Fruit fly (Drosophila melanogaster): ENCODE data around the gene CG14322.

The CG14322 gene

dm6 chr3R:17646102-17647050 is 1.1 kb upstream of the CG14322 start (continued):
- TF ChIP-seq Mrtf (GFP tag; IDR thresholded peaks at IDR 0.05) (no peak), tup (GFP tag; optimal IDR thresholded peaks at IDR 0.05) (no peak), CG10462 (GFP tag; optimal IDR thresholded peaks at IDR 0.05) (no peak), jumu (GFP tag; optimal IDR thresholded peaks at IDR 0.05) (no peak), CG8924 (tag; optimal IDR thresholded peaks at IDR 0.05) (no peak), CG11247 (GFP tag; IDR thresholded peaks at IDR 0.05) (no peak), da (GFP tag; optimal IDR thresholded peaks at IDR 0.05) (no peak), CG10267 (tag; optimal IDR thresholded peaks at IDR 0.05) (no peak), tgo (GFP tag; IDR thresholded peaks at IDR 0.05) (no peak; the same call in 2 of the 3 replicates), CG15696 (tag; optimal IDR thresholded peaks at IDR 0.05) (no peak), org-1 (GFP tag; optimal IDR thresholded peaks at IDR 0.05) (no peak), HHEX (GFP tag; optimal IDR thresholded peaks at IDR 0.05) (no peak), ranshi (GFP tag; IDR thresholded peaks at IDR 0.05) (no peak), CG16815 (GFP tag; optimal IDR thresholded peaks at IDR 0.05) (no peak), Dbx (GFP tag; IDR thresholded peaks at IDR 0.05) (no peak), Pdp1 (GFP tag; optimal IDR thresholded peaks at IDR 0.05) (peak; percentile 19 to 95), pum (GFP tag; optimal IDR thresholded peaks at IDR 0.05) (no peak), CG42726 (GFP tag; IDR thresholded peaks at IDR 0.05; ENCODE audit: partially characterized antibody) (peak; percentile 64), CG8089 (GFP tag; optimal IDR thresholded peaks at IDR 0.05) (no peak), cad (GFP tag; optimal IDR thresholded peaks at IDR 0.05) (no peak), D19B (GFP tag; optimal IDR thresholded peaks at IDR 0.05) (no peak), C15 (GFP tag; IDR thresholded peaks at IDR 0.05) (no peak), Dll (GFP tag; IDR thresholded peaks at IDR 0.05; ENCODE audit: partially characterized antibody) (peak; percentile 55; the same call in 2 of the 4 replicates), pita (GFP tag; optimal IDR thresholded peaks at IDR 0.05) (no peak), inv (GFP tag; IDR thresholded peaks at IDR 0.05; ENCODE audit: partially characterized antibody) (peak; percentile 41; the same call in 1 of the 2 replicates), pros (GFP tag; optimal IDR thresholded peaks at IDR 0.05) (peak; percentile 19), fru (optimal IDR thresholded peaks at IDR 0.05) (no peak), CG7745 (tag; optimal IDR thresholded peaks at IDR 0.05) (no peak), CG10366 (GFP tag; IDR thresholded peaks at IDR 0.05) (no peak), Lim3 (GFP tag; IDR thresholded peaks at IDR 0.05) (no peak), ems (GFP tag; optimal IDR thresholded peaks at IDR 0.05) (no peak), wdn (GFP tag; IDR thresholded peaks at IDR 0.05) (no peak), btn (GFP tag; optimal IDR thresholded peaks at IDR 0.05) (no peak), prd (optimal IDR thresholded peaks at IDR 0.05) (no peak), prd (GFP tag; IDR thresholded peaks at IDR 0.05) (no peak), dmrt11E (tag; optimal IDR thresholded peaks at IDR 0.05) (no peak), ham (GFP tag; IDR thresholded peaks at IDR 0.05) (no peak), Opbp (GFP tag; IDR thresholded peaks at IDR 0.05; ENCODE audit: partially characterized antibody) (peak; percentile 70), CG11560 (tag; IDR thresholded peaks at IDR 0.05) (no peak), CG1647 (GFP tag; optimal IDR thresholded peaks at IDR 0.05) (no peak), emc (GFP tag; optimal IDR thresholded peaks at IDR 0.05) (no peak), CG9609 (GFP tag; optimal IDR thresholded peaks at IDR 0.05) (no peak), dan (GFP tag; IDR thresholded peaks at IDR 0.05) (no peak), Dp (GFP tag; optimal IDR thresholded peaks at IDR 0.05) (no peak), bbx (GFP tag; IDR thresholded peaks at IDR 0.05; ENCODE audit: partially characterized antibody) (peak; percentile 69), Awh (GFP tag; IDR thresholded peaks at IDR 0.05) (no peak), sim (GFP tag; IDR thresholded peaks at IDR 0.05) (no peak), lola (GFP tag; optimal IDR thresholded peaks at IDR 0.05) (no peak), fd3F (GFP tag; optimal IDR thresholded peaks at IDR 0.05) (no peak), CG8478 (optimal IDR thresholded peaks at IDR 0.05) (no peak)
